Fruit fly (Drosophila melanogaster): ENCODE measurements around the gene Cpsf5.

DNA sequence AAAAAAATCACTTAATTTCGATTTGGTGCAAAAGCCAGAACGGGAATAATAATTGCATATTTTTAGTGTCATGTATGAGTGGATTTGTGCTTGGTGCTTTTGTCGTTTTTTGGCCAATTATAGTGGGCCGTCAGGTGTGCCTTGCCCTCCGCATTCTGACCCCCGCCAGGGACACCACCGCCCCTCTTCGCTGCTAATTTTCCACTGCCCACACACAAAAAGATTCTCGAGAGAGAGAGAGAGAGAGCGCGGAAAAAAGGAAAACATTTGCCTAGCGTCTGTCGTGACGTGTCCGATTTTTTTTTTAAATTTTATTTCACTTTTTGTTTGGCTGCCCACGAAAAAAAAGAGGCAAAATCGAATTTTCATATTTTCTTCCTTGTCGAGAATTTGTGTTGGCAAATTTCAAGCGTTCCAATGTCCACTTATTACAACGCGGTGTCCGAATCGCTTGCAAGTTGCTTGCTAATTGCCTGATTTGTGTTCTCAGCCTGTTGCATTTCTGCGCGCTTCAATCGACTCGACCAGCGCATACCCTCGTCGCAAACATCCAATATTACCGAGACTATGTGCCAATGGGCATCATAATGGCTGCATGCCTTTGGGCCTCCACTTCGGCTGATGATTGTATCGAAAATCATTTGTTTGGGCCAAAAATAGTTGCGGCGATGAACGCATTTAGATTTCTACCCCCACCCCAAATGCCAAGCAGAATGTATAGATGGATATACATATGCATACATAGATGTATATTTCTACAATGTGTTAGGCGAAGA, 21.2 kb downstream of the Cpsf5 start:
- TF ChIP-seq Myc (optimal IDR thresholded peaks at IDR 0.05) (no peak), ttk (optimal IDR thresholded peaks at IDR 0.05) (no peak), insv (optimal IDR thresholded peaks at IDR 0.05) (no peak)

All from Kc167 (cell line).